Worm (Caenorhabditis elegans) whole organism, young adult: ENCODE data around the gene slt-1.

ENCODE experiments used
- C17E4.6 ChIP-seq: fragments of 200-800 bp; sonication (Bioruptor generic); IDR thresholded peaks from 2 replicates; pipeline ENCODE4 v1.3.6; 2022; ENCODE audit warnings: missing genetic modification reagents, missing genetic modification characterization, missing compliant biosample characterization
- Y53G8AR.9 ChIP-seq: fragments of 200-800 bp; sonication (Bioruptor generic); conservative IDR thresholded peaks from 2 replicates; pipeline ENCODE4 v1.3.6; 2022; ENCODE audit warnings: missing genetic modification reagents, missing genetic modification characterization, missing compliant biosample characterization
- attf-3 ChIP-seq: fragments of 200-800 bp; sonication (Bioruptor generic); conservative IDR thresholded peaks from 2 replicates; pipeline ENCODE4 v1.3.6; 2022; ENCODE audit warnings: missing genetic modification reagents, missing genetic modification characterization, missing compliant biosample characterization
- cebp-2 ChIP-seq: fragments of 200-800 bp; sonication (Bioruptor generic); IDR thresholded peaks from 2 replicates; pipeline ENCODE4 v1.3.6; 2022; ENCODE audit warnings: missing genetic modification characterization, missing compliant biosample characterization
- ceh-100 ChIP-seq: fragments of 200-800 bp; sonication (Bioruptor generic); IDR thresholded peaks from 2 replicates; pipeline ENCODE4 v1.3.6; 2022; ENCODE audit warnings: missing genetic modification reagents, missing genetic modification characterization, missing compliant biosample characterization
- ceh-27 ChIP-seq: fragments of 200-800 bp; sonication (Bioruptor generic); optimal IDR thresholded peaks from 2 replicates; lab custom pipeline; 2018; ENCODE audit warnings: mild to moderate bottlenecking, missing genetic modification characterization, moderate library complexity, missing compliant biosample characterization
- ceh-40 ChIP-seq: fragments of 200-800 bp; sonication (Bioruptor generic); IDR thresholded peaks from 2 replicates; pipeline ENCODE4 v1.3.6; 2022; ENCODE audit warnings: missing genetic modification characterization, missing compliant biosample characterization
- ceh-58 ChIP-seq: fragments of 200-800 bp; sonication (Bioruptor generic); IDR thresholded peaks from 2 replicates; pipeline ENCODE4 v1.3.6; 2022; ENCODE audit warnings: missing genetic modification characterization, missing compliant biosample characterization
- ceh-79 ChIP-seq: sonication (generic microtip); optimal IDR thresholded peaks from 2 replicates; lab custom pipeline; 2017; ENCODE audit warnings: mild to moderate bottlenecking, missing genetic modification characterization, missing compliant biosample characterization
- dpff-1 ChIP-seq: sonication (generic microtip); optimal IDR thresholded peaks from 2 replicates; lab custom pipeline; 2017; ENCODE audit warnings: mild to moderate bottlenecking, missing genetic modification characterization, missing compliant biosample characterization
- fkh-3 ChIP-seq: sonication (generic microtip); optimal IDR thresholded peaks from 2 replicates; lab custom pipeline; 2016; ENCODE audit warnings: mild to moderate bottlenecking, missing genetic modification characterization, missing compliant biosample characterization
- hmg-1.2 ChIP-seq: fragments of 200-800 bp; sonication (Bioruptor generic); IDR thresholded peaks from 2 replicates; pipeline ENCODE4 v1.3.6; 2022; ENCODE audit warnings: missing genetic modification reagents, missing genetic modification characterization, missing compliant biosample characterization
- hmg-20 ChIP-seq: fragments of 200-800 bp; sonication (Bioruptor generic); IDR thresholded peaks from 2 replicates; pipeline ENCODE4 v1.3.6; 2022; ENCODE audit warnings: missing genetic modification reagents, missing genetic modification characterization, missing compliant biosample characterization
- let-607 ChIP-seq, 2 experiments: fragments of 200-800 bp in 1 of 2; sonication (Bioruptor generic) in 1 of 2; sonication (generic microtip) in 1 of 2; optimal IDR thresholded peaks; 2 replicates each; lab custom pipeline; 2016 to 2018; ENCODE audit warnings: mild to moderate bottlenecking in 2 of 2, missing compliant biosample characterization in 2 of 2, missing genetic modification characterization in 2 of 2, moderate library complexity in 2 of 2, missing genotype in 1 of 2
- lin-26 ChIP-seq: fragments of 200-800 bp; sonication (Bioruptor generic); IDR thresholded peaks from 2 replicates; pipeline ENCODE4 v1.3.6; 2022; ENCODE audit warnings: missing genetic modification reagents, missing genetic modification characterization, missing compliant biosample characterization
- madf-3 ChIP-seq: fragments of 200-800 bp; sonication (Bioruptor generic); IDR thresholded peaks from 2 replicates; pipeline ENCODE4 v1.3.6; 2022; ENCODE audit warnings: missing genetic modification reagents, missing genetic modification characterization, missing compliant biosample characterization
- mes-4 ChIP-seq: sonication (generic microtip); optimal IDR thresholded peaks from 2 replicates; lab custom pipeline; 2016; ENCODE audit warnings: missing genotype, missing genetic modification characterization, missing compliant biosample characterization
- nfya-1 ChIP-seq: sonication (generic microtip); optimal IDR thresholded peaks from 2 replicates; lab custom pipeline; 2017; ENCODE audit warnings: antibody characterized with exemption, missing compliant biosample characterization, missing genetic modification characterization, borderline replicate concordance; ENCODE audit not compliant: insufficient read depth
- rcor-1 ChIP-seq: fragments of 200-800 bp; sonication (Bioruptor generic); IDR thresholded peaks from 2 replicates; pipeline ENCODE4 v1.3.6; 2022; ENCODE audit warnings: missing genetic modification reagents, missing genetic modification characterization, missing compliant biosample characterization
- snpc-4 ChIP-seq, 5 experiments: fragments of 150-350 bp in 1 of 5; sonication (generic microtip) in 4 of 5; optimal IDR thresholded peaks; 2 replicates each; lab custom pipeline; 2014 to 2018; ENCODE audit warnings: missing genetic modification characterization in 5 of 5, missing biosample characterization in 3 of 5, antibody characterized with exemption in 2 of 5, mild to moderate bottlenecking in 2 of 5, missing compliant biosample characterization in 2 of 5, missing genotype in 2 of 5, moderate library complexity in 2 of 5, missing genetic modification reagents in 1 of 5
- unc-62 ChIP-seq: fragments of 150-350 bp; optimal IDR thresholded peaks from 2 replicates; lab custom pipeline; 2014; ENCODE audit warnings: missing biosample characterization, missing genetic modification reagents, missing genetic modification characterization
- zfh-2 ChIP-seq: fragments of 200-800 bp; sonication (Bioruptor generic); conservative IDR thresholded peaks from 2 replicates; pipeline ENCODE4 v1.3.6; 2022; ENCODE audit warnings: missing genetic modification reagents, missing genetic modification characterization, missing compliant biosample characterization
- ztf-3 ChIP-seq: fragments of 200-800 bp; sonication (Bioruptor generic); optimal IDR thresholded peaks from 2 replicates; lab custom pipeline; 2018; ENCODE audit warnings: mild to moderate bottlenecking, missing genetic modification characterization, missing compliant biosample characterization

slt-1 gene

DNA sequence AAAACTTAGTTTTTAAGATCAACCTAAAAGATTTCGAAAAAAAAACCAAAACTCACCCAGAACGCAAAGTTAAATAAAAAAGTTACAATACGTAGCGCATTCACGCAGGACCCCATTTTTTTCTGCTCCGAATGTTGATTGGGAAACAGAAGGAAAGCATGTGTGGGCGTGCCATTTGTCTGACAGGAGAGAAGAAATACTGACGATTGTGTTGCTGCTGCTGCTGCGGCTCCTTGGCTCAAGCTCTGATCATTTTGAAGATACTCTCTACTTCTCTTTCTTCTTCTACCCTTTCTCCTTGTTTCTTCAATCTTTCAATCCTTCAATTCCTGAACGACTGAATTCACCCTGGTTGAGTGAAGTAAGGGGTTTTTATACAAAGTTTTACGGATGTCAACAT, 55.2 kb downstream of the slt-1 start, which contains the start of gene tsp-8:
TSS of gene tsp-8 (minus strand) at position 185 of the 400 bp plus-strand sequence.
- TF ChIP-seq ceh-58 (GFP tag; lab: Robert Waterston, UW) (no peak), ceh-40 (no peak), C17E4.6 (GFP tag; lab: Robert Waterston, UW) (no peak), hmg-20 (GFP tag; lab: Robert Waterston, UW) (no peak), fkh-3 (no peak), madf-3 (GFP tag; lab: Robert Waterston, UW) (no peak), attf-3 (GFP tag; lab: Robert Waterston, UW) (no peak), ceh-27 (GFP tag; lab: Kevin White, UChicago) (no peak), dpff-1 (no peak), cebp-2 (no peak), lin-26 (GFP tag; lab: Robert Waterston, UW) (no peak), snpc-4 (GFP tag; optimal IDR thresholded peaks at IDR 0.05; lab: Kevin White, UChicago) (no peak), snpc-4 (tag; optimal IDR thresholded peaks at IDR 0.05; lab: Kevin White, UChicago) (no peak), Y53G8AR.9 (GFP tag; lab: Robert Waterston, UW) (no peak), unc-62 (GFP tag; lab: Kevin White, UChicago) (no peak), mes-4 (tag; lab: Kevin White, UChicago) (no peak), ceh-100 (GFP tag; lab: Robert Waterston, UW) (no peak), rcor-1 (no peak)

DNA sequence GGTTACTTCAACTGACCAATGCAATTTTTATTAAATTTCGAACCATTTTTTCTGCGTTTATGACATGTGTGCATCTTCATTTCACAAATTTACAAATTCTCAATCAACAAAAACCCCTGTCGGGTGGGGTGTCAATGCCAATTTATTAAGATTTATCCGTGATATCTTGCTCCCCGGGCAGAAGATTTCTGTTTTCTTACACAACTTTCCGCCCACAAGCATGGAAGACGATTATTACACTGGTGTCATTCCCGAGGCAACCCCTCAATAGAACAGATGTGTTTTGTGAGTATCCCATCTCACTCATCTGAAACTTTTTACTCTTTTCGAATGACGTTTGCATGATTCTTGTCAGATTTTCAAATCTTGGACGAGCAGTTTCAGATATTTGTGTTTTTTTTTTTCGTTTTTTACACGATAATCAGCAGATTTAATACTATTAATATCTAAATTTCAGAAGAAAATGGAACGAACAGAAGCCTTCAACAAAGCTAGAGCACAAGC, 57.8 kb downstream of the slt-1 start, which contains the start of gene F33C8.4:
TSS of gene F33C8.4 (plus strand) at position 454 of the 504 bp plus-strand sequence.
- TF ChIP-seq ztf-3 (GFP tag; lab: Kevin White, UChicago): no peak
- no peak for TF ChIP-seq C17E4.6 (GFP tag; lab: Robert Waterston, UW)
- no peak for TF ChIP-seq ceh-79 (tag; lab: Kevin White, UChicago)
- TF ChIP-seq let-607 (tag; optimal IDR thresholded peaks at IDR 0.05; lab: Kevin White, UChicago): no peak
- TF ChIP-seq zfh-2: no peak
- TF ChIP-seq hmg-1.2 (GFP tag; lab: Robert Waterston, UW): no peak
- no peak for TF ChIP-seq ceh-58 (GFP tag; lab: Robert Waterston, UW)
- TF ChIP-seq dpff-1: no peak
- no peak for TF ChIP-seq nfya-1 (tag; lab: Kevin White, UChicago)
